Fruit fly (Drosophila melanogaster): ENCODE measurements around the gene Ulp1.

Ulp1 gene

dm6 chrX:19179696-19180255 lies 28.2 kb downstream of the Ulp1 start, which contains the start of the genes CG7556 and CG7453 (continued):
- TF ChIP-seq CG9727 (GFP tag; optimal IDR thresholded peaks at IDR 0.05) (peak; percentile 78), CG13894 (tag; optimal IDR thresholded peaks at IDR 0.05) (no peak), crc (GFP tag; optimal IDR thresholded peaks at IDR 0.05) (peak; percentile 18), CG7271 (tag; optimal IDR thresholded peaks at IDR 0.05) (no peak), jumu (GFP tag; optimal IDR thresholded peaks at IDR 0.05) (peak; percentile 75), CG11696 (GFP tag; IDR thresholded peaks at IDR 0.05) (no peak), oc (tag; optimal IDR thresholded peaks at IDR 0.05) (no peak), disco-r (GFP tag; optimal IDR thresholded peaks at IDR 0.05) (peak; percentile 62), lola (GFP tag; optimal IDR thresholded peaks at IDR 0.05) (peak in 1 of 3 experiments; percentile 80), Six4 (GFP tag; optimal IDR thresholded peaks at IDR 0.05) (peak; percentile 48), ttk (GFP tag; IDR thresholded peaks at IDR 0.05) (no peak), btn (GFP tag; optimal IDR thresholded peaks at IDR 0.05) (no peak), HLH3B (GFP tag; IDR thresholded peaks at IDR 0.05) (peak; percentile 61; the same call in 1 of the 2 replicates), CG16779 (GFP tag; IDR thresholded peaks at IDR 0.05) (no peak), nerfin-2 (GFP tag; IDR thresholded peaks at IDR 0.05; ENCODE audit: partially characterized antibody) (no peak), bbx (GFP tag; IDR thresholded peaks at IDR 0.05; ENCODE audit: partially characterized antibody) (no peak), trh (GFP tag; optimal IDR thresholded peaks at IDR 0.05) (no peak), Poxn (GFP tag; IDR thresholded peaks at IDR 0.05) (no peak), Dref (GFP tag; IDR thresholded peaks at IDR 0.05) (peak; percentile 54), CG18011 (GFP tag; optimal IDR thresholded peaks at IDR 0.05) (peak; percentile 51), pros (GFP tag; optimal IDR thresholded peaks at IDR 0.05) (no peak), CG2120 (GFP tag; optimal IDR thresholded peaks at IDR 0.05) (peak; percentile 89), HmgD (GFP tag; optimal IDR thresholded peaks at IDR 0.05) (peak; percentile 28), dmrt11E (tag; optimal IDR thresholded peaks at IDR 0.05) (peak; percentile 73), ERR (GFP tag; optimal IDR thresholded peaks at IDR 0.05) (no peak), Asciz (GFP tag; optimal IDR thresholded peaks at IDR 0.05) (peak; percentile 20), CG2678 (tag; optimal IDR thresholded peaks at IDR 0.05) (peak; percentile 79), CG7987 (GFP tag; optimal IDR thresholded peaks at IDR 0.05) (no peak), CG7357 (GFP tag; IDR thresholded peaks at IDR 0.05) (peak; percentile 51; the same call in 2 of the 3 replicates), CG18476 (GFP tag; optimal IDR thresholded peaks at IDR 0.05) (peak; percentile 79), CG31441 (GFP tag; IDR thresholded peaks at IDR 0.05) (peak; percentile 63; the same call in 1 of the 2 replicates), bcd (GFP tag; optimal IDR thresholded peaks at IDR 0.05) (peak; percentile 76), CG2889 (GFP tag; IDR thresholded peaks at IDR 0.05) (0 out of 3 replicates have a peak, but pooled peaks have one; percentile 54), CG5953 (GFP tag; IDR thresholded peaks at IDR 0.05) (no peak), CG10654 (GFP tag; optimal IDR thresholded peaks at IDR 0.05) (peak; percentile 72), CG34224 (GFP tag; IDR thresholded peaks at IDR 0.05; ENCODE audit: partially characterized antibody) (no peak), fd96Cb (tag; optimal IDR thresholded peaks at IDR 0.05) (peak; percentile 46), Doc2 (GFP tag; IDR thresholded peaks at IDR 0.05) (no peak), maf-S (GFP tag; optimal IDR thresholded peaks at IDR 0.05) (peak; percentile 71), gsb (GFP tag; IDR thresholded peaks at IDR 0.05) (no peak), ind (GFP tag; optimal IDR thresholded peaks at IDR 0.05) (peak; percentile 78), CG6791 (GFP tag; IDR thresholded peaks at IDR 0.05; ENCODE audit: partially characterized antibody) (no peak), emc (GFP tag; optimal IDR thresholded peaks at IDR 0.05) (peak; percentile 57), Side (GFP tag; optimal IDR thresholded peaks at IDR 0.05) (peak; percentile 66), sens (GFP tag) (peak; percentile 96), pita (GFP tag; optimal IDR thresholded peaks at IDR 0.05) (no peak), Ssrp (tag; optimal IDR thresholded peaks at IDR 0.05) (peak; percentile 70), CG9932 (GFP tag; IDR thresholded peaks at IDR 0.05) (peak; percentile 70), CG17385 (GFP tag; optimal IDR thresholded peaks at IDR 0.05) (peak; percentile 63), nau (GFP tag; optimal IDR thresholded peaks at IDR 0.05) (peak; percentile 34)

All from whole organism, embryonic.